Worm (Caenorhabditis elegans): ENCODE results near the gene C18C4.7.

- TF ChIP-seq ztf-11 (tag; optimal IDR thresholded peaks at IDR 0.05) (no peak), ama-1 (optimal IDR thresholded peaks at IDR 0.05) (no peak), ztf-4 (tag; optimal IDR thresholded peaks at IDR 0.05) (no peak), snpc-4 (tag; optimal IDR thresholded peaks at IDR 0.05) (no peak), tbx-2 (tag; optimal IDR thresholded peaks at IDR 0.05) (no peak), aly-2 (tag; optimal IDR thresholded peaks at IDR 0.05) (no peak)
Measured at ce11 chrV:5523260-5523659, 43.8 kb downstream of the C18C4.7 start.
